Worm (Caenorhabditis elegans): ENCODE measurements around the gene T02H6.9.

T02H6.9 gene

ce11 chrII:683467-683866 is 4.8 kb downstream of the T02H6.9 start, which contains the start of gene T02H6.6:
Gene T02H6.6, plus strand, starts transcription at chrII:683767.
- TF ChIP-seq unc-55 (GFP tag; optimal IDR thresholded peaks at IDR 0.05) (no peak), nhr-21 (tag; optimal IDR thresholded peaks at IDR 0.05) (no peak), egl-27 (tag; optimal IDR thresholded peaks at IDR 0.05) (no peak), ceh-16 (tag; optimal IDR thresholded peaks at IDR 0.05) (no peak), zag-1 (tag; optimal IDR thresholded peaks at IDR 0.05) (no peak)

ce11 chrII:684811-685210 is 6.1 kb downstream of the T02H6.9 start, which contains the start of gene T02H6.5:
Gene T02H6.5, plus strand, starts transcription at chrII:685111.
- TF ChIP-seq unc-39 (tag; optimal IDR thresholded peaks at IDR 0.05) = no peak

- TF ChIP-seq elt-1 (tag; optimal IDR thresholded peaks at IDR 0.05) (no peak), nhr-129 (tag; optimal IDR thresholded peaks at IDR 0.05) (no peak), nhr-25 (tag; optimal IDR thresholded peaks at IDR 0.05) (no peak), gmeb-1 (tag; optimal IDR thresholded peaks at IDR 0.05) (no peak), peb-1 (tag; optimal IDR thresholded peaks at IDR 0.05) (no peak), dmd-4 (tag; optimal IDR thresholded peaks at IDR 0.05) (no peak), nhr-6 (tag; optimal IDR thresholded peaks at IDR 0.05) (no peak), ceh-82 (tag; optimal IDR thresholded peaks at IDR 0.05) (no peak), R02D3.7 (tag; optimal IDR thresholded peaks at IDR 0.05) (no peak), lin-11 (tag; optimal IDR thresholded peaks at IDR 0.05) (no peak)
Observed at ce11 chrII:689749-690148, 11.1 kb downstream of the T02H6.9 start, which contains the start of gene T02H6.4. Gene T02H6.4, plus strand, starts transcription at chrII:690049.

- TF ChIP-seq F13H6.1 (tag; optimal IDR thresholded peaks at IDR 0.05) (no peak), lin-11 (tag; optimal IDR thresholded peaks at IDR 0.05) (no peak), lin-39 (tag; optimal IDR thresholded peaks at IDR 0.05) (no peak), elt-3 (tag; optimal IDR thresholded peaks at IDR 0.05) (no peak)
Observed at ce11 chrII:691550-691949, 12.9 kb downstream of the T02H6.9 start, which contains the start of gene T02H6.3. Gene T02H6.3, plus strand, starts transcription at chrII:691850.

- no peak for TF ChIP-seq nhr-11 (tag; optimal IDR thresholded peaks at IDR 0.05)
- TF ChIP-seq zag-1 (tag; optimal IDR thresholded peaks at IDR 0.05) = no peak
- TF ChIP-seq fos-1 (tag; optimal IDR thresholded peaks at IDR 0.05) = no peak
- TF ChIP-seq alr-1 (tag; optimal IDR thresholded peaks at IDR 0.05) = no peak
- TF ChIP-seq unc-55 (GFP tag; optimal IDR thresholded peaks at IDR 0.05) = no peak
- TF ChIP-seq ceh-16 (tag; optimal IDR thresholded peaks at IDR 0.05) = no peak
- TF ChIP-seq lin-11 (tag; optimal IDR thresholded peaks at IDR 0.05) = no peak
- TF ChIP-seq elt-1 (tag; optimal IDR thresholded peaks at IDR 0.05) = no peak
- TF ChIP-seq gmeb-1 (tag; optimal IDR thresholded peaks at IDR 0.05) = no peak
- TF ChIP-seq nhr-77 (tag; optimal IDR thresholded peaks at IDR 0.05) = no peak
- TF ChIP-seq nhr-12 (tag; optimal IDR thresholded peaks at IDR 0.05) = no peak
- no peak for TF ChIP-seq aly-2 (tag; optimal IDR thresholded peaks at IDR 0.05)
- no peak for TF ChIP-seq C34F6.9 (tag; optimal IDR thresholded peaks at IDR 0.05)
- no peak for TF ChIP-seq ztf-1 (GFP tag; conservative IDR thresholded peaks at IDR 0.05)
- no peak for TF ChIP-seq sma-9 (GFP tag; optimal IDR thresholded peaks at IDR 0.05)
- no peak for TF ChIP-seq sma-9 (tag; optimal IDR thresholded peaks at IDR 0.05)
- no peak for TF ChIP-seq nhr-21 (tag; optimal IDR thresholded peaks at IDR 0.05)
- TF ChIP-seq ama-1 (optimal IDR thresholded peaks at IDR 0.05) = no peak
- no peak for TF ChIP-seq nhr-25 (tag; optimal IDR thresholded peaks at IDR 0.05)
- TF ChIP-seq lin-39 (tag; optimal IDR thresholded peaks at IDR 0.05) = no peak
Observed at ce11 chrII:701025-701370, 22.3 kb downstream of the T02H6.9 start, which contains the start of gene T02H6.11. Gene T02H6.11, minus strand, starts transcription at chrII:701125.

- TF ChIP-seq lsy-2 (tag; optimal IDR thresholded peaks at IDR 0.05) (peak in 1 of 2 experiments; percentile 16), ztf-4 (tag; optimal IDR thresholded peaks at IDR 0.05) (no peak), ZK546.5 (tag; optimal IDR thresholded peaks at IDR 0.05) (no peak), Y55F3AM.14 (GFP tag; optimal IDR thresholded peaks at IDR 0.05) (no peak)
Observed at ce11 chrII:701371-702139, 22.9 kb downstream of the T02H6.9 start, which contains the start of gene thoc-1. Gene thoc-1, plus strand, starts transcription at chrII:702107.
